Fruit fly (Drosophila melanogaster): ENCODE data around the gene cin.
A peak's percentile ranks its signal among the peaks of the same experiment; 100 is the strongest.

cin gene

DNA sequence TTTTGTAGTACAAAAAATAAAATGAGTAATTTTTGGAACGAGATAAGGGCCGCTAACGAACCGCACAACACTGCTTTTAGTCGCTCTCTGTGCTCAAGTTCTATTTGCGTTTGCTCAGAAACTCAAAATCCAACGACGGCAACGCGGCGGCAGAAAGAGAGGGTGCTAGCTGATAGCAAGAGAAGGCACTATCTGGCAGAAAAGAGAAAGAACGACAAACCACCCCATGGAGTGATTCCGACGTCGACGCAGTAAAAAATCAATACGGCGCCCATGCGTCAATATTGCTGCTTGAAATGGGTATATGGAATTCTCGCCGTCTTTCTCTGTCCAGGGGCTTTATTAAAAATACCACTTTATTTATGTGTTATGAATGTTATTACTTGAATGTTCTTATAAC is 20.6 kb downstream of the cin start:
- TF ChIP-seq CG32772 (GFP tag; IDR thresholded peaks at IDR 0.05) (no peak), CG17568 (GFP tag; optimal IDR thresholded peaks at IDR 0.05) (peak; percentile 12), CG12769 (tag; optimal IDR thresholded peaks at IDR 0.05) (peak; percentile 13), D19B (GFP tag; optimal IDR thresholded peaks at IDR 0.05) (no peak), Xrp1 (GFP tag; IDR thresholded peaks at IDR 0.05) (peak; percentile 49), CG13287 (GFP tag; IDR thresholded peaks at IDR 0.05; ENCODE audit: partially characterized antibody) (no peak; the same call in 1 of the 2 replicates), CG8924 (tag; optimal IDR thresholded peaks at IDR 0.05) (peak; percentile 4), Adf1 (GFP tag; IDR thresholded peaks at IDR 0.05) (peak; percentile 69), HLHmδ (GFP tag; optimal IDR thresholded peaks at IDR 0.05) (peak; percentile 11), Med (GFP tag) (peak; percentile 83), Meics (GFP tag; optimal IDR thresholded peaks at IDR 0.05) (peak; percentile 37), so (GFP tag; IDR thresholded peaks at IDR 0.05) (0 out of 3 replicates have a peak, but pooled peaks have one; percentile 31), CG6689 (GFP tag; IDR thresholded peaks at IDR 0.05) (0 out of 2 replicates have a peak, but pooled peaks have one; percentile 11), CG15514 (GFP tag; optimal IDR thresholded peaks at IDR 0.05) (peak; percentile 8), sens (GFP tag) (peak; percentile 90), CG8281 (tag; optimal IDR thresholded peaks at IDR 0.05) (peak; percentile 57), insv (GFP tag; optimal IDR thresholded peaks at IDR 0.05) (peak in 1 of 2 experiments; percentile 11), Scr (GFP tag; IDR thresholded peaks at IDR 0.05; ENCODE audit: partially characterized antibody) (0 out of 2 replicates have a peak, but pooled peaks have one; percentile 26), sim (GFP tag; IDR thresholded peaks at IDR 0.05) (0 out of 2 replicates have a peak, but pooled peaks have one; percentile 41), Oli (tag; optimal IDR thresholded peaks at IDR 0.05) (no peak), CG8290 (GFP tag; optimal IDR thresholded peaks at IDR 0.05) (peak; percentile 42), CG8290 (tag; optimal IDR thresholded peaks at IDR 0.05) (peak; percentile 49 to 63), CG2120 (GFP tag; optimal IDR thresholded peaks at IDR 0.05) (peak; percentile 5), CG2199 (GFP tag; IDR thresholded peaks at IDR 0.05) (peak; percentile 76; the same call in 2 of the 3 replicates), CG1832 (GFP tag; optimal IDR thresholded peaks at IDR 0.05) (peak; percentile 87), CG14441 (GFP tag; IDR thresholded peaks at IDR 0.05) (no peak), wek (GFP tag; optimal IDR thresholded peaks at IDR 0.05) (peak; percentile 22), vvl (GFP tag; IDR thresholded peaks at IDR 0.05) (0 out of 2 replicates have a peak, but pooled peaks have one; percentile 16), pan (optimal IDR thresholded peaks at IDR 0.05) (no peak), pan (GFP tag; optimal IDR thresholded peaks at IDR 0.05 in 1 of 2, IDR thresholded peaks at IDR 0.05 in 1 of 2) (peak in 1 of 2 experiments; percentile 11), ci (GFP tag; IDR thresholded peaks at IDR 0.05) (peak; percentile 52; the same call in 2 of the 3 replicates), seq (GFP tag; IDR thresholded peaks at IDR 0.05) (peak; percentile 65; the same call in 1 of the 2 replicates), stwl (tag; optimal IDR thresholded peaks at IDR 0.05) (peak; percentile 13), CG33557 (GFP tag; optimal IDR thresholded peaks at IDR 0.05) (peak; percentile 5), Oaz (GFP tag; IDR thresholded peaks at IDR 0.05) (no peak), Myb (GFP tag; optimal IDR thresholded peaks at IDR 0.05) (no peak), Bdp1 (GFP tag; optimal IDR thresholded peaks at IDR 0.05) (no peak), CG34422 (GFP tag; IDR thresholded peaks at IDR 0.05) (no peak), chm (GFP tag; IDR thresholded peaks at IDR 0.05) (peak; percentile 70; the same call in 1 of the 2 replicates), Chrac-16 (GFP tag; optimal IDR thresholded peaks at IDR 0.05) (no peak), Jarid2 (GFP tag; optimal IDR thresholded peaks at IDR 0.05) (peak; percentile 18), CG2712 (tag; optimal IDR thresholded peaks at IDR 0.05) (peak; percentile 27), sob (GFP tag; IDR thresholded peaks at IDR 0.05) (0 out of 2 replicates have a peak, but pooled peaks have one; percentile 38), Dll (GFP tag; IDR thresholded peaks at IDR 0.05; ENCODE audit: partially characterized antibody) (0 out of 4 replicates have a peak, but pooled peaks have one; percentile 25), CG12391 (tag; optimal IDR thresholded peaks at IDR 0.05) (no peak), CG10565 (GFP tag; optimal IDR thresholded peaks at IDR 0.05) (no peak), btn (GFP tag; optimal IDR thresholded peaks at IDR 0.05) (no peak), CG30020 (tag; optimal IDR thresholded peaks at IDR 0.05) (no peak), Gug (GFP tag; IDR thresholded peaks at IDR 0.05) (no peak), CG9215 (GFP tag; IDR thresholded peaks at IDR 0.05) (no peak), ttk (GFP tag; IDR thresholded peaks at IDR 0.05) (peak; percentile 56)
